Fruit fly (Drosophila melanogaster) whole organism, embryonic: ENCODE data around the gene nudC.
A peak's percentile ranks its signal among the peaks of the same experiment; 100 is the strongest.

Experiments
- Bgb ChIP-seq: fragments of 200-800 bp; sonication (Bioruptor generic); IDR thresholded peaks from 2 replicates; pipeline ENCODE4 v1.3.6; 2022; ENCODE audit warnings: missing biosample characterization, missing genetic modification characterization; ENCODE audit not compliant: partially characterized antibody
- CG10274 ChIP-seq: fragments of 200-800 bp; sonication (Bioruptor generic); optimal IDR thresholded peaks from 3 replicates; lab custom pipeline; 2017; ENCODE audit warnings: missing biosample characterization, mild to moderate bottlenecking, missing genetic modification characterization
- CG10366 ChIP-seq: fragments of 200-800 bp; sonication (Bioruptor generic); IDR thresholded peaks from 2 replicates; pipeline ENCODE4 v1.3.6; 2022; ENCODE audit warnings: missing biosample characterization, missing genetic modification characterization
- CG11723 ChIP-seq: fragments of 200-800 bp; sonication (Bioruptor generic); optimal IDR thresholded peaks from 2 replicates; lab custom pipeline; 2017; ENCODE audit warnings: missing biosample characterization, mild to moderate bottlenecking, missing genetic modification characterization
- CG12391 ChIP-seq: fragments of 200-800 bp; sonication (Bioruptor generic); optimal IDR thresholded peaks from 3 replicates; lab custom pipeline; 2018; ENCODE audit warnings: missing biosample characterization, mild to moderate bottlenecking, missing genetic modification characterization, moderate library complexity
- CG13287 ChIP-seq: fragments of 200-800 bp; sonication (Bioruptor generic); IDR thresholded peaks from 2 replicates; pipeline ENCODE4 v1.3.6; 2022; ENCODE audit warnings: missing biosample characterization, missing genetic modification characterization; ENCODE audit not compliant: partially characterized antibody
- CG13894 ChIP-seq: fragments of 200-800 bp; sonication (Bioruptor generic); optimal IDR thresholded peaks from 3 replicates; lab custom pipeline; 2018; ENCODE audit warnings: missing biosample characterization, mild to moderate bottlenecking, missing genetic modification characterization, moderate library complexity
- CG17328 ChIP-seq: fragments of 200-800 bp; sonication (Bioruptor generic); IDR thresholded peaks from 2 replicates; pipeline ENCODE4 v1.3.6; 2022; ENCODE audit warnings: missing biosample characterization, missing genetic modification characterization
- CG17802 ChIP-seq: fragments of 200-800 bp; sonication (Bioruptor generic); optimal IDR thresholded peaks from 2 replicates; lab custom pipeline; 2018; ENCODE audit warnings: missing biosample characterization, mild to moderate bottlenecking, missing genetic modification characterization, moderate library complexity
- CG2116 ChIP-seq: fragments of 200-800 bp; sonication (Bioruptor generic); optimal IDR thresholded peaks from 3 replicates; lab custom pipeline; 2018; ENCODE audit warnings: missing biosample characterization, mild to moderate bottlenecking, missing genetic modification characterization
- CG2712 ChIP-seq: fragments of 200-800 bp; optimal IDR thresholded peaks from 3 replicates; lab custom pipeline; 2019; ENCODE audit warnings: missing biosample characterization, mild to moderate bottlenecking, missing genetic modification characterization, moderate library complexity
- CG3163 ChIP-seq: fragments of 200-800 bp; sonication (Bioruptor generic); optimal IDR thresholded peaks from 3 replicates; lab custom pipeline; 2016; ENCODE audit warnings: missing biosample characterization, missing genetic modification characterization
- CG32767 ChIP-seq: fragments of 200-800 bp; sonication (Bioruptor generic); IDR thresholded peaks from 2 replicates; pipeline ENCODE4 v1.3.6; 2022; ENCODE audit warnings: missing biosample characterization, missing genetic modification characterization
- CG33557 ChIP-seq: fragments of 200-800 bp; sonication (Bioruptor generic); optimal IDR thresholded peaks from 2 replicates; lab custom pipeline; 2019; ENCODE audit warnings: missing biosample characterization, mild to moderate bottlenecking, missing genetic modification characterization, moderate library complexity
- CG34224 ChIP-seq: fragments of 200-800 bp; sonication (Bioruptor generic); IDR thresholded peaks from 3 replicates; pipeline ENCODE4 v1.3.6; 2022; ENCODE audit warnings: missing biosample characterization, missing genetic modification characterization; ENCODE audit not compliant: partially characterized antibody
- CG4820 ChIP-seq: fragments of 200-800 bp; sonication (Bioruptor generic); optimal IDR thresholded peaks from 3 replicates; lab custom pipeline; 2016; ENCODE audit warnings: missing biosample characterization, missing genetic modification characterization
- CG7372 ChIP-seq: fragments of 200-800 bp; sonication (Bioruptor generic); IDR thresholded peaks from 2 replicates; pipeline ENCODE4 v1.3.6; 2022; ENCODE audit warnings: missing biosample characterization, missing genetic modification characterization
- CG8089 ChIP-seq: fragments of 200-800 bp; sonication (Bioruptor generic); optimal IDR thresholded peaks from 3 replicates; lab custom pipeline; 2016; ENCODE audit warnings: missing biosample characterization, missing genetic modification characterization
- Camta ChIP-seq: fragments of 200-800 bp; sonication (Bioruptor generic); optimal IDR thresholded peaks from 2 replicates; lab custom pipeline; 2016; ENCODE audit warnings: missing biosample characterization, missing genetic modification characterization
- D19A ChIP-seq: fragments of 200-800 bp; optimal IDR thresholded peaks from 3 replicates; lab custom pipeline; 2019; ENCODE audit warnings: missing biosample characterization, mild to moderate bottlenecking, missing genetic modification characterization, moderate library complexity
- Dref ChIP-seq: fragments of 200-800 bp; sonication (Bioruptor generic); IDR thresholded peaks from 2 replicates; pipeline ENCODE4 v1.3.6; 2022; ENCODE audit warnings: missing biosample characterization, missing genetic modification characterization
- Ets97D ChIP-seq: fragments of 200-800 bp; sonication (Bioruptor generic); optimal IDR thresholded peaks from 3 replicates; lab custom pipeline; 2016; ENCODE audit warnings: missing biosample characterization, missing genetic modification characterization
- Hmx ChIP-seq: fragments of 200-800 bp; sonication (Bioruptor generic); optimal IDR thresholded peaks from 2 replicates; lab custom pipeline; 2016; ENCODE audit warnings: missing biosample characterization, missing genetic modification characterization
- Hr78 ChIP-seq, 2 experiments: fragments of 200-800 bp in 1 of 2; fragments of >200 bp in 1 of 2; sonication (Bioruptor generic) in 1 of 2; optimal IDR thresholded peaks; 2 replicates each; lab custom pipeline; 2017 to 2019; ENCODE audit warnings: missing biosample characterization in 2 of 2, missing genetic modification characterization in 2 of 2, mild to moderate bottlenecking in 1 of 2, moderate library complexity in 1 of 2
- Lhr ChIP-seq: fragments of 200-800 bp; sonication (Bioruptor generic); optimal IDR thresholded peaks from 3 replicates; lab custom pipeline; 2017; ENCODE audit warnings: mild to moderate bottlenecking, missing biosample characterization, missing genetic modification reagents, missing genetic modification characterization
- MBD-R2 ChIP-seq: fragments of 200-800 bp; sonication (Bioruptor generic); IDR thresholded peaks from 2 replicates; pipeline ENCODE4 v1.3.6; 2022; ENCODE audit warnings: missing biosample characterization, missing genetic modification characterization
- MTF-1 ChIP-seq: fragments of 200-800 bp; sonication (Bioruptor generic); optimal IDR thresholded peaks from 2 replicates; lab custom pipeline; 2018; ENCODE audit warnings: missing biosample characterization, mild to moderate bottlenecking, missing genetic modification characterization, borderline replicate concordance
- Neu2 ChIP-seq: fragments of 200-800 bp; sonication (Bioruptor generic); optimal IDR thresholded peaks from 3 replicates; lab custom pipeline; 2016; ENCODE audit warnings: missing biosample characterization, missing genetic modification characterization, borderline replicate concordance
- Nf-YC ChIP-seq: fragments of 200-800 bp; optimal IDR thresholded peaks from 3 replicates; lab custom pipeline; 2019; ENCODE audit warnings: missing biosample characterization, mild to moderate bottlenecking, missing genetic modification characterization, moderate library complexity
- Sin3A ChIP-seq: fragments of >200 bp; optimal IDR thresholded peaks from 2 replicates; lab custom pipeline; 2018
- Sox100B ChIP-seq: fragments of 200-800 bp; sonication (Bioruptor generic); optimal IDR thresholded peaks from 3 replicates; lab custom pipeline; 2018; ENCODE audit warnings: missing biosample characterization, mild to moderate bottlenecking, missing genetic modification characterization
- cad ChIP-seq: fragments of >200 bp; optimal IDR thresholded peaks from 2 replicates; lab custom pipeline; 2017; ENCODE audit warnings: missing biosample characterization, missing genetic modification characterization
- cato ChIP-seq: fragments of 200-800 bp; sonication (Bioruptor generic); optimal IDR thresholded peaks from 2 replicates; lab custom pipeline; 2016; ENCODE audit warnings: missing biosample characterization, missing genetic modification characterization, borderline replicate concordance
- dpn ChIP-seq, 2 experiments: fragments of 200-800 bp; sonication (Bioruptor generic); optimal IDR thresholded peaks; 3 replicates each; lab custom pipeline; 2016; ENCODE audit warnings: missing biosample characterization in 2 of 2, missing genetic modification characterization in 2 of 2
- emc ChIP-seq: fragments of 200-800 bp; sonication (Bioruptor generic); optimal IDR thresholded peaks from 2 replicates; lab custom pipeline; 2016; ENCODE audit warnings: missing biosample characterization, missing genetic modification characterization
- fd96Cb ChIP-seq: fragments of 200-800 bp; sonication (Bioruptor generic); optimal IDR thresholded peaks from 2 replicates; lab custom pipeline; 2018; ENCODE audit warnings: missing biosample characterization, mild to moderate bottlenecking, missing genetic modification characterization, moderate library complexity
- gfzf ChIP-seq: fragments of 200-800 bp; sonication (Bioruptor generic); optimal IDR thresholded peaks from 2 replicates; lab custom pipeline; 2016; ENCODE audit warnings: missing biosample characterization, mild to moderate bottlenecking, missing genetic modification characterization, moderate library complexity
- grau ChIP-seq: fragments of 200-800 bp; optimal IDR thresholded peaks from 3 replicates; lab custom pipeline; 2019; ENCODE audit warnings: missing biosample characterization, mild to moderate bottlenecking, missing genetic modification characterization, moderate library complexity
- gt ChIP-seq: fragments of 200-800 bp; sonication (Bioruptor generic); IDR thresholded peaks from 2 replicates; pipeline ENCODE4 v1.3.6; 2022; ENCODE audit warnings: missing biosample characterization, missing genetic modification characterization
- inv ChIP-seq: fragments of 200-800 bp; sonication (Bioruptor generic); IDR thresholded peaks from 2 replicates; pipeline ENCODE4 v1.3.6; 2022; ENCODE audit warnings: missing biosample characterization, missing genetic modification characterization; ENCODE audit not compliant: partially characterized antibody
- maf-S ChIP-seq: fragments of 200-800 bp; sonication (Bioruptor generic); optimal IDR thresholded peaks from 2 replicates; lab custom pipeline; 2016; ENCODE audit warnings: missing biosample characterization, missing genetic modification characterization
- nmo ChIP-seq: fragments of 200-800 bp; sonication (Bioruptor generic); optimal IDR thresholded peaks from 2 replicates; lab custom pipeline; 2018; ENCODE audit warnings: missing biosample characterization, mild to moderate bottlenecking, missing genetic modification characterization, moderate library complexity
- pnt ChIP-seq: fragments of 200-800 bp; sonication (Bioruptor generic); optimal IDR thresholded peaks from 3 replicates; lab custom pipeline; 2016; ENCODE audit warnings: missing biosample characterization, missing genetic modification characterization
- row ChIP-seq: fragments of 200-800 bp; sonication (Bioruptor generic); IDR thresholded peaks from 3 replicates; pipeline ENCODE4 v1.3.6; 2022; ENCODE audit warnings: missing biosample characterization, missing genetic modification characterization
- schlank ChIP-seq: fragments of 200-800 bp; sonication (Bioruptor generic); optimal IDR thresholded peaks from 2 replicates; lab custom pipeline; 2018; ENCODE audit warnings: missing biosample characterization, mild to moderate bottlenecking, missing genetic modification characterization
- sens ChIP-seq: fragments of 200-800 bp; sonication (Bioruptor generic); peaks from one replicate; lab custom pipeline; 2016; ENCODE audit warnings: missing biosample characterization, missing genetic modification characterization
- sens-2 ChIP-seq: fragments of 200-800 bp; sonication (Bioruptor generic); IDR thresholded peaks from 2 replicates; pipeline ENCODE4 v1.3.6; 2022; ENCODE audit warnings: missing biosample characterization, missing genetic modification characterization
- sna ChIP-seq: fragments of 200-800 bp; sonication (Bioruptor generic); IDR thresholded peaks from 2 replicates; pipeline ENCODE4 v1.3.6; 2022; ENCODE audit warnings: missing biosample characterization, missing genetic modification characterization; ENCODE audit not compliant: partially characterized antibody
- trem ChIP-seq: fragments of 200-800 bp; optimal IDR thresholded peaks from 3 replicates; lab custom pipeline; 2019; ENCODE audit warnings: missing biosample characterization, mild to moderate bottlenecking, missing genetic modification characterization, moderate library complexity
- unc-4 ChIP-seq: fragments of 200-800 bp; sonication (Bioruptor generic); IDR thresholded peaks from 2 replicates; pipeline ENCODE4 v1.3.6; 2022; ENCODE audit warnings: missing biosample characterization, missing genetic modification characterization; ENCODE audit not compliant: partially characterized antibody

The nudC gene

DNA sequence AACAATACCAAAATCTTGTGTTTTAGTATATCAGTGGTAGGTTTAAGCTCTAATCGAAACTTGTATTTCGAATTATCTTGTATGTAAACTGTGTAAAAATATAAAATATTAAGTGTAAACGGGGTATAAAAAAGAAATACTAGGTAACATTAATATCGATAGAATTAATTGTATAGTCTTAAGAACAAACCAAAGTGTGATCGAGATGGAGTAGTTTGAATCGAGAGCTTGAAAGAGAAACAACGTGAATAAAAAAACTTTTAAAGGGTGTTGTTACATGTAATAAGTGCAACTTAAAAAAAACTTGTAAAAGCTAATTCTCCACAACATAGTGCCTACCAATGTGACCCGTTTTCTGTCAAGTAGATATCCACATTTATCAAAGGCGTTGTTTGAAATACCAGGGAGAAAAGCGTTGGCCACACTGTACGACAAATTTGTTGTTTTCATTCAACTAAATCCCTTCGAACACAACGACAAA, 37.3 kb downstream of the nudC start, which contains the start of gene TSG101 (continued):
- TF ChIP-seq unc-4 (GFP tag; lab: Robert Waterston, UW) = peak; percentile 61; the same call in 1 of the 2 replicates
- TF ChIP-seq cato (GFP tag; lab: Kevin White, UChicago) = no peak
- no peak for TF ChIP-seq CG34224 (GFP tag; lab: Robert Waterston, UW)
- no peak for TF ChIP-seq CG7372
- TF ChIP-seq CG12391 (tag; lab: Kevin White, UChicago) = peak; percentile 24
- TF ChIP-seq Hr78 (GFP tag; optimal IDR thresholded peaks at IDR 0.05; lab: Kevin White, UChicago) = no peak
- no peak for TF ChIP-seq CG32767 (GFP tag; lab: Robert Waterston, UW)
- TF ChIP-seq Nf-YC (tag; lab: Kevin White, UChicago) = peak; percentile 16
- TF ChIP-seq Sox100B (GFP tag; lab: Kevin White, UChicago) = no peak
- no peak for TF ChIP-seq CG13894
- peak; percentile 33; the same call in 1 of the 2 replicates for TF ChIP-seq inv (GFP tag; lab: Robert Waterston, UW)
- no peak for TF ChIP-seq cad
- TF ChIP-seq Lhr = peak; percentile 61
- TF ChIP-seq pnt (GFP tag; lab: Kevin White, UChicago) = no peak
- peak; percentile 17 for TF ChIP-seq CG17802 (tag; lab: Kevin White, UChicago)
- no peak for TF ChIP-seq sna (GFP tag; lab: Robert Waterston, UW)
- TF ChIP-seq CG2116 (GFP tag; lab: Kevin White, UChicago) = peak; percentile 85
- TF ChIP-seq CG17328 (GFP tag; lab: Robert Waterston, UW) = no peak
- TF ChIP-seq Ets97D (GFP tag; lab: Kevin White, UChicago) = peak; percentile 27
- TF ChIP-seq Neu2 = no peak
- TF ChIP-seq row (GFP tag; lab: Robert Waterston, UW) = peak; percentile 44
- no peak for TF ChIP-seq CG10366 (GFP tag; lab: Robert Waterston, UW)
- TF ChIP-seq CG33557 (GFP tag; lab: Kevin White, UChicago) = no peak
- no peak for TF ChIP-seq CG10274
- TF ChIP-seq trem (tag; lab: Kevin White, UChicago) = peak; percentile 41
- TF ChIP-seq CG2712 = peak; percentile 38
- peak in 1 of 2 experiments; percentile 0 for TF ChIP-seq dpn (GFP tag; optimal IDR thresholded peaks at IDR 0.05; lab: Kevin White, UChicago)
- TF ChIP-seq MBD-R2 (GFP tag; lab: Robert Waterston, UW) = peak; percentile 58; the same call in 1 of the 2 replicates
- 0 out of 2 replicates have a peak, but pooled peaks have one; percentile 26 for TF ChIP-seq Bgb (GFP tag; lab: Robert Waterston, UW)
- peak; percentile 47 for TF ChIP-seq nmo
- TF ChIP-seq Sin3A (lab: Kevin White, UChicago) = peak; percentile 19
- TF ChIP-seq sens (GFP tag; lab: Kevin White, UChicago) = peak; percentile 77
- no peak for TF ChIP-seq schlank (tag; lab: Kevin White, UChicago)
- TF ChIP-seq MTF-1 (GFP tag; lab: Kevin White, UChicago) = no peak
- no peak for TF ChIP-seq CG11723 (GFP tag; lab: Kevin White, UChicago)
- TF ChIP-seq CG8089 = no peak
- no peak for TF ChIP-seq CG4820
- TF ChIP-seq fd96Cb (tag; lab: Kevin White, UChicago) = no peak
- no peak for TF ChIP-seq Hmx
- no peak for TF ChIP-seq sens-2 (GFP tag; lab: Robert Waterston, UW)
- no peak for TF ChIP-seq CG3163 (GFP tag; lab: Kevin White, UChicago)
- no peak for TF ChIP-seq Camta
- peak; percentile 10 for TF ChIP-seq grau (tag; lab: Kevin White, UChicago)
- TF ChIP-seq maf-S (GFP tag; lab: Kevin White, UChicago) = no peak
- no peak for TF ChIP-seq gt (GFP tag; lab: Robert Waterston, UW)
- TF ChIP-seq gfzf (GFP tag; lab: Kevin White, UChicago) = peak; percentile 92
- TF ChIP-seq CG13287 (GFP tag; lab: Robert Waterston, UW) = peak; percentile 56
- TF ChIP-seq Dref = peak; percentile 49
- no peak for TF ChIP-seq emc (GFP tag; lab: Kevin White, UChicago)
- TF ChIP-seq D19A (tag; lab: Kevin White, UChicago) = peak; percentile 18
